Worm (Caenorhabditis elegans): ENCODE data around the gene lgc-43.

- TF ChIP-seq B0310.2 (tag; optimal IDR thresholded peaks at IDR 0.05) (no peak), flt-1 (GFP tag; IDR thresholded peaks at IDR 0.05) (no peak), ceh-36 (tag; optimal IDR thresholded peaks at IDR 0.05) (no peak), ama-1 (optimal IDR thresholded peaks at IDR 0.05) (no peak), tbx-11 (GFP tag; IDR thresholded peaks at IDR 0.05) (no peak), tbx-37 (GFP tag; conservative IDR thresholded peaks at IDR 0.05) (no peak), tra-4 (tag; optimal IDR thresholded peaks at IDR 0.05) (no peak), aly-1 (tag; optimal IDR thresholded peaks at IDR 0.05) (no peak), hmg-4 (GFP tag; optimal IDR thresholded peaks at IDR 0.05) (no peak)
Observed at ce11 chrIV:10609920-10610319, 31.5 kb downstream of the lgc-43 start.

Data from whole organism, early embryonic.